Fruit fly (Drosophila melanogaster) whole organism, embryonic: ENCODE results near the gene PIG-B.

Experiments used
- CG5180 ChIP-seq: fragments of 200-800 bp; sonication (Bioruptor generic); optimal IDR thresholded peaks from 3 replicates; lab custom pipeline; 2017; ENCODE audit warnings: missing biosample characterization, missing genetic modification characterization, mild to moderate bottlenecking, moderate library complexity, missing genetic modification reagents
- Kr ChIP-seq: fragments of 200-800 bp; sonication (Bioruptor generic); optimal IDR thresholded peaks from 2 replicates; lab custom pipeline; 2017; ENCODE audit warnings: missing biosample characterization, mild to moderate bottlenecking, missing genetic modification characterization
- Poxn ChIP-seq: fragments of 200-800 bp; sonication (Bioruptor generic); IDR thresholded peaks from 2 replicates; pipeline ENCODE4 v1.3.6; 2022; ENCODE audit warnings: missing biosample characterization, missing genetic modification characterization
- ap ChIP-seq: fragments of 200-800 bp; sonication (Bioruptor generic); IDR thresholded peaks from 2 replicates; pipeline ENCODE4 v1.3.6; 2022; ENCODE audit warnings: missing biosample characterization, missing genetic modification characterization
- btn ChIP-seq: fragments of 200-800 bp; sonication (Bioruptor generic); optimal IDR thresholded peaks from 2 replicates; lab custom pipeline; 2016; ENCODE audit warnings: missing biosample characterization, missing genetic modification characterization
- inv ChIP-seq: fragments of 200-800 bp; sonication (Bioruptor generic); IDR thresholded peaks from 2 replicates; pipeline ENCODE4 v1.3.6; 2022; ENCODE audit warnings: missing biosample characterization, missing genetic modification characterization; ENCODE audit not compliant: partially characterized antibody

- TF ChIP-seq ap (GFP tag; lab: Robert Waterston, UW): no peak
- no peak for TF ChIP-seq CG5180 (GFP tag; lab: Kevin White, UChicago)
- no peak for TF ChIP-seq inv (GFP tag; lab: Robert Waterston, UW)
- TF ChIP-seq btn (GFP tag; lab: Kevin White, UChicago): no peak
- TF ChIP-seq Poxn (GFP tag; lab: Robert Waterston, UW): no peak
- no peak for TF ChIP-seq Kr
Observed at dm6 chr3L:3786344-3787076, 24.6 kb upstream of the PIG-B start.
